Worm (Caenorhabditis elegans): ENCODE measurements around the gene ubh-4.

The ubh-4 gene

ce11 chrII:8074058-8074457, 34.7 kb upstream of the ubh-4 start:
- no peak for TF ChIP-seq ztf-26 (tag; optimal IDR thresholded peaks at IDR 0.05)
- no peak for TF ChIP-seq attf-6 (GFP tag; IDR thresholded peaks at IDR 0.05)
- TF ChIP-seq madf-6 (GFP tag; IDR thresholded peaks at IDR 0.05), result no peak
- TF ChIP-seq nhr-80 (tag; optimal IDR thresholded peaks at IDR 0.05), result peak; percentile 17
- TF ChIP-seq unc-62 (GFP tag; optimal IDR thresholded peaks at IDR 0.05), result peak; percentile 27

- peak; percentile 48 for TF ChIP-seq nhr-80 (tag; optimal IDR thresholded peaks at IDR 0.05)
- no peak for TF ChIP-seq bed-1 (GFP tag; IDR thresholded peaks at IDR 0.05)
Measured at ce11 chrII:8073222-8073621, 33.8 kb upstream of the ubh-4 start, which contains the start of gene gpcp-2. gpcp-2 (minus strand) TSS chrII:8073374.

ce11 chrII:8071801-8072544, 32.6 kb upstream of the ubh-4 start:
- TF ChIP-seq somi-1 (GFP tag; optimal IDR thresholded peaks at IDR 0.05) (peak; percentile 50), tlf-1 (GFP tag; optimal IDR thresholded peaks at IDR 0.05) (no peak), die-1 (tag; optimal IDR thresholded peaks at IDR 0.05) (no peak), lin-40 (tag; optimal IDR thresholded peaks at IDR 0.05) (no peak), lir-1 (GFP tag; conservative IDR thresholded peaks at IDR 0.05) (no peak), K12H6.12 (tag; optimal IDR thresholded peaks at IDR 0.05) (peak; percentile 15), cebp-1 (GFP tag; IDR thresholded peaks at IDR 0.05) (no peak), cebp-1 (tag; optimal IDR thresholded peaks at IDR 0.05) (peak; percentile 34), attf-5 (GFP tag; optimal IDR thresholded peaks at IDR 0.05) (peak; percentile 37), lin-35 (GFP tag; optimal IDR thresholded peaks at IDR 0.05) (peak in 1 of 3 experiments; percentile 13), B0336.3 (GFP tag; IDR thresholded peaks at IDR 0.05) (no peak), C06A6.2 (GFP tag; conservative IDR thresholded peaks at IDR 0.05) (no peak), madf-3 (GFP tag; IDR thresholded peaks at IDR 0.05) (no peak)

- TF ChIP-seq madf-6 (GFP tag; IDR thresholded peaks at IDR 0.05), result no peak
- TF ChIP-seq rec-8 (tag; optimal IDR thresholded peaks at IDR 0.05), result no peak
- no peak for TF ChIP-seq ekl-4 (GFP tag; IDR thresholded peaks at IDR 0.05)
- TF ChIP-seq hlh-12 (tag; optimal IDR thresholded peaks at IDR 0.05), result no peak
- TF ChIP-seq dox-1 (GFP tag; IDR thresholded peaks at IDR 0.05), result no peak
- no peak for TF ChIP-seq snpc-1.3 (tag; optimal IDR thresholded peaks at IDR 0.05; ENCODE audit: insufficient read depth)
- TF ChIP-seq attf-6 (GFP tag; IDR thresholded peaks at IDR 0.05), result no peak
- TF ChIP-seq aptf-3 (GFP tag; IDR thresholded peaks at IDR 0.05), result no peak
- TF ChIP-seq T07F8.4 (tag; optimal IDR thresholded peaks at IDR 0.05), result no peak
- TF ChIP-seq ZK185.1 (tag; optimal IDR thresholded peaks at IDR 0.05; ENCODE audit: poor library complexity, severe bottlenecking), result no peak
- TF ChIP-seq attf-5 (GFP tag; optimal IDR thresholded peaks at IDR 0.05), result no peak
- TF ChIP-seq K12H6.12 (tag; optimal IDR thresholded peaks at IDR 0.05), result no peak
- TF ChIP-seq dpl-1 (GFP tag; optimal IDR thresholded peaks at IDR 0.05), result no peak
- no peak for TF ChIP-seq nfya-1 (tag; optimal IDR thresholded peaks at IDR 0.05; ENCODE audit: borderline replicate concordance, insufficient read depth)
- TF ChIP-seq ceh-40 (GFP tag; IDR thresholded peaks at IDR 0.05), result no peak
- no peak for TF ChIP-seq K11D2.4 (GFP tag; IDR thresholded peaks at IDR 0.05)
Measured at ce11 chrII:8071012-8071625, 31.7 kb upstream of the ubh-4 start.
